Worm (Caenorhabditis elegans) whole organism, L2 larva: ENCODE data around the gene tre-4.

Experiments used
- ZK546.5 ChIP-seq: sonication (generic microtip); optimal IDR thresholded peaks from 2 replicates; lab custom pipeline; 2017; ENCODE audit warnings: missing biosample characterization, missing genetic modification characterization
- elt-3 ChIP-seq: sonication (generic microtip); optimal IDR thresholded peaks from 2 replicates; lab custom pipeline; 2017; ENCODE audit warnings: missing biosample characterization, missing genetic modification characterization
- nhr-11 ChIP-seq: fragments of 150-350 bp; optimal IDR thresholded peaks from 2 replicates; lab custom pipeline; 2014; ENCODE audit warnings: missing biosample characterization, missing genetic modification characterization
- unc-62 ChIP-seq: fragments of 150-350 bp; optimal IDR thresholded peaks from 2 replicates; lab custom pipeline; 2014; ENCODE audit warnings: missing biosample characterization, missing genetic modification reagents, missing genetic modification characterization
- zag-1 ChIP-seq: fragments of 150-350 bp; optimal IDR thresholded peaks from 2 replicates; lab custom pipeline; 2014; ENCODE audit warnings: missing biosample characterization, missing genetic modification characterization

DNA sequence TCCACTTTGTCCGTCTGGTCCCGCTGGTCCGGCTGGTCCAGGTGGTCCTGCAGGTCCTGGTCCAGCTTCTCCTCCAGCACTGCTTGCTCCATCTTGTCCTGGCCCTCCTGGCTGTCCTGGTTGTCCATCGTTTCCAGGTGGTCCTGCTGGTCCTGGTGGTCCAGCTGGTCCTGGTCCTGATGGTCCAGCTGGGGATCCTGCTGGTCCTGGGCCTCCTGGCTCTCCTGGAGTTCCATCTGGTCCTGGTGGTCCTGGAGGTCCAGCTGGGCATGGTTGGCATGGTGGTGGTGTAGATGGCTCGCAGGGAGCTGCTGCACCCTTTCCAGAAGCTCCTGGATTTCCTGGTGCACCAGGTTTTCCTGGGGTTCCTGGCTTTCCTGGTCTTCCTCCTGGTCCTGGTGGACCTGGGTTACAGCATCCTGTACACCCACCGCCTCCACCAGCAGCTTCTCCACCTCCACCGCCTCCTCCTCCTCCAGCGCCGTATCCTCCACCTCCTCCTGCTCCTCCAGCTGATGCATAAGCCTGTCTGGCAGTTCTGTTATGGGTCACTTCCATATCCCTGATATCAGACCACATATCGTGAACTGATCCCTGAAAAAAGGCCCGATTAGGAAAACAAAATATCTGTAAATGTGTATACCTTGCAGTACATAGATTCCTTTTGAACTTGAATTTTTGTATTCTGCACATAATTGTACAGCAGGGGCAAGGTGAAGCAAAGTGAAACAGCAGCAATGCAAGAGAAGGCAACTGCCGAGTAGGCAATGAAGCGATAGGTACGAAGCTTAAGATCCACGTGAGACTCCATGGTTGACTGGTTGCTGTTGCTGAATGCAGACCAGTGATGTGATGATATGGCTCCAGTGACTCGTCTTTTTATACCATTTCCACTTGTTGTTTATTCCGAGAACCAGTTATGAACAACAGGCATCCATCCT, 4.8 kb upstream of the tre-4 start, which contains the start of gene col-183:
- TF ChIP-seq ZK546.5 (tag; lab: Kevin White, UChicago) (no peak), nhr-11 (tag; lab: Kevin White, UChicago) (no peak), zag-1 (no peak), unc-62 (GFP tag; lab: Kevin White, UChicago) (no peak), elt-3 (no peak)
